Fruit fly (Drosophila melanogaster) whole organism, wandering third instar larva: ENCODE data around the gene CG15923.
A peak's percentile ranks its signal among the peaks of the same experiment; 100 is the strongest.

Experiments
- Abd-B ChIP-seq: fragments of >200 bp; optimal IDR thresholded peaks from 2 replicates; lab custom pipeline; 2017; ENCODE audit warnings: missing biosample characterization, missing genetic modification characterization
- CG32264 ChIP-seq: fragments of 200-800 bp; sonication (Bioruptor generic); optimal IDR thresholded peaks from 2 replicates; lab custom pipeline; 2016; ENCODE audit warnings: missing biosample characterization, missing genetic modification characterization
- CG9705 ChIP-seq: fragments of 200-800 bp; sonication (Bioruptor generic); optimal IDR thresholded peaks from 2 replicates; lab custom pipeline; 2018; ENCODE audit warnings: missing biosample characterization, mild to moderate bottlenecking, missing genetic modification characterization
- CrebA ChIP-seq: fragments of 200-800 bp; sonication (Bioruptor generic); optimal IDR thresholded peaks from 2 replicates; lab custom pipeline; 2016; ENCODE audit warnings: missing biosample characterization, mild to moderate bottlenecking, missing genetic modification characterization, borderline replicate concordance
- Dfd ChIP-seq: fragments of >200 bp; optimal IDR thresholded peaks from 2 replicates; lab custom pipeline; 2017; ENCODE audit warnings: missing biosample characterization, missing genetic modification characterization
- Dif ChIP-seq: fragments of 200-275, 200-300 bp; sonication (Bioruptor generic); optimal IDR thresholded peaks from 2 replicates; lab custom pipeline; 2018; ENCODE audit warnings: missing biosample characterization, missing genetic modification characterization; ENCODE audit not compliant: partially characterized antibody
- GATAd ChIP-seq: sonication (Bioruptor generic); optimal IDR thresholded peaks from 2 replicates; lab custom pipeline; 2016; ENCODE audit warnings: missing biosample characterization, missing genetic modification characterization
- HLH106 ChIP-seq: fragments of 200-800 bp; optimal IDR thresholded peaks from 3 replicates; lab custom pipeline; 2019; ENCODE audit warnings: missing biosample characterization, mild to moderate bottlenecking, missing genetic modification characterization, moderate library complexity
- Hnf4 ChIP-seq: fragments of 200-800 bp; sonication (Bioruptor generic); optimal IDR thresholded peaks from 2 replicates; lab custom pipeline; 2016; ENCODE audit warnings: missing biosample characterization, mild to moderate bottlenecking, missing genetic modification characterization
- Hr78 ChIP-seq: fragments of >200 bp; optimal IDR thresholded peaks from 2 replicates; lab custom pipeline; 2017; ENCODE audit warnings: missing biosample characterization, missing genetic modification characterization
- Hr83 ChIP-seq: fragments of 200-300 bp; sonication (Bioruptor generic); optimal IDR thresholded peaks from 2 replicates; lab custom pipeline; 2016; ENCODE audit warnings: missing biosample characterization, mild to moderate bottlenecking, missing genetic modification characterization, moderate library complexity; ENCODE audit not compliant: poor library complexity, severe bottlenecking
- Jra ChIP-seq: sonication (Bioruptor generic); optimal IDR thresholded peaks from 2 replicates; lab custom pipeline; 2016; ENCODE audit warnings: missing biosample characterization, missing genetic modification characterization
- Mio ChIP-seq: sonication (Bioruptor generic); optimal IDR thresholded peaks from 2 replicates; lab custom pipeline; 2016; ENCODE audit warnings: missing biosample characterization, missing genetic modification characterization
- Myc ChIP-seq: fragments of >200 bp; optimal IDR thresholded peaks from 2 replicates; lab custom pipeline; 2017
- N ChIP-seq: fragments of >200 bp; optimal IDR thresholded peaks from 2 replicates; lab custom pipeline; 2018; ENCODE audit warnings: missing biosample characterization, missing external identifiers, missing genetic modification characterization
- OdsH ChIP-seq: fragments of 200-800 bp; sonication (Bioruptor generic); optimal IDR thresholded peaks from 2 replicates; lab custom pipeline; 2016; ENCODE audit warnings: missing biosample characterization, mild to moderate bottlenecking, missing genetic modification characterization
- Rel ChIP-seq, 2 experiments: fragments of 200-800 bp; sonication (Bioruptor generic) in 1 of 2; optimal IDR thresholded peaks; 2 replicates in 1 of 2; 3 replicates in 1 of 2; lab custom pipeline; 2016 to 2019; ENCODE audit warnings: mild to moderate bottlenecking in 2 of 2, missing biosample characterization in 2 of 2, missing genetic modification characterization in 2 of 2, moderate library complexity in 1 of 2
- Sp1 ChIP-seq: fragments of 200-800 bp; sonication (Bioruptor generic); optimal IDR thresholded peaks from 3 replicates; lab custom pipeline; 2019; ENCODE audit warnings: missing biosample characterization, mild to moderate bottlenecking, missing genetic modification characterization, moderate library complexity
- Vsx2 ChIP-seq: fragments of 200-300, 225-300 bp; sonication (Bioruptor generic); optimal IDR thresholded peaks from 2 replicates; lab custom pipeline; 2018; ENCODE audit warnings: missing biosample characterization, missing genetic modification characterization; ENCODE audit not compliant: partially characterized antibody
- br ChIP-seq: fragments of 200-800 bp; sonication (Bioruptor generic); optimal IDR thresholded peaks from 2 replicates; lab custom pipeline; 2016; ENCODE audit warnings: missing biosample characterization, missing genetic modification characterization
- brk ChIP-seq: fragments of 200-800 bp; sonication (Bioruptor generic); optimal IDR thresholded peaks from 2 replicates; lab custom pipeline; 2016; ENCODE audit warnings: missing biosample characterization, mild to moderate bottlenecking, missing genetic modification characterization
- dl ChIP-seq, 2 experiments: fragments of 175-275, 200-275 bp in 1 of 2; fragments of 200-275 bp in 1 of 2; sonication (Bioruptor generic); optimal IDR thresholded peaks; lab custom pipeline; 2018; ENCODE audit warnings: mild to moderate bottlenecking in 2 of 2, missing biosample characterization in 2 of 2, missing genetic modification characterization in 2 of 2, moderate library complexity in 2 of 2; ENCODE audit not compliant: partially characterized antibody in 2 of 2, insufficient read depth in 1 of 2
- dmrt93B ChIP-seq: fragments of 200-800 bp; sonication (Bioruptor generic); optimal IDR thresholded peaks from 2 replicates; lab custom pipeline; 2018; ENCODE audit warnings: missing biosample characterization, mild to moderate bottlenecking, missing genetic modification characterization
- dsf ChIP-seq: sonication (Bioruptor generic); optimal IDR thresholded peaks from 2 replicates; lab custom pipeline; 2016; ENCODE audit warnings: missing biosample characterization, missing genetic modification characterization, borderline replicate concordance
- ey ChIP-seq: fragments of 200-800 bp; sonication (Bioruptor generic); optimal IDR thresholded peaks from 2 replicates; lab custom pipeline; 2016; ENCODE audit warnings: missing biosample characterization, missing genetic modification characterization
- foxo ChIP-seq, 2 experiments: fragments of 200-800 bp; sonication (Bioruptor generic); optimal IDR thresholded peaks; 2 replicates in 1 of 2; 3 replicates in 1 of 2; lab custom pipeline; 2016 to 2017; ENCODE audit warnings: missing biosample characterization in 2 of 2, missing genetic modification characterization in 2 of 2
- fru ChIP-seq: fragments of 200-800 bp; sonication (Bioruptor generic); optimal IDR thresholded peaks from 3 replicates; lab custom pipeline; 2016; ENCODE audit warnings: missing biosample characterization, mild to moderate bottlenecking, missing genetic modification characterization
- h ChIP-seq: fragments of 200-800 bp; sonication (Bioruptor generic); optimal IDR thresholded peaks from 3 replicates; lab custom pipeline; 2016; ENCODE audit warnings: missing biosample characterization, mild to moderate bottlenecking, missing genetic modification characterization
- jim ChIP-seq: fragments of 175-275, 200-325 bp; sonication (Bioruptor generic); optimal IDR thresholded peaks from 2 replicates; lab custom pipeline; 2016; ENCODE audit warnings: missing biosample characterization, mild to moderate bottlenecking, missing genetic modification characterization
- lola ChIP-seq: fragments of >200 bp; optimal IDR thresholded peaks from 2 replicates; lab custom pipeline; 2017; ENCODE audit warnings: missing biosample characterization, missing genetic modification characterization
- pan ChIP-seq: fragments of >200 bp; optimal IDR thresholded peaks from 2 replicates; lab custom pipeline; 2017
- psq ChIP-seq: fragments of 200-800 bp; sonication (Bioruptor generic); optimal IDR thresholded peaks from 3 replicates; lab custom pipeline; 2017; ENCODE audit warnings: missing biosample characterization, mild to moderate bottlenecking, missing genetic modification characterization, moderate library complexity
- rgr ChIP-seq: fragments of 200-800 bp; sonication (Bioruptor generic); optimal IDR thresholded peaks from 3 replicates; lab custom pipeline; 2016; ENCODE audit warnings: missing biosample characterization, mild to moderate bottlenecking, missing genetic modification characterization
- sage ChIP-seq: fragments of 200-800 bp; sonication (Bioruptor generic); optimal IDR thresholded peaks from 2 replicates; lab custom pipeline; 2016; ENCODE audit warnings: missing biosample characterization, mild to moderate bottlenecking, missing genetic modification characterization
- sv ChIP-seq: fragments of 200-800 bp; sonication (Bioruptor generic); optimal IDR thresholded peaks from 3 replicates; lab custom pipeline; 2016; ENCODE audit warnings: missing biosample characterization, missing genetic modification characterization
- tai ChIP-seq: sonication (Bioruptor generic); optimal IDR thresholded peaks from 2 replicates; lab custom pipeline; 2016; ENCODE audit warnings: missing biosample characterization, missing genetic modification characterization
- usp ChIP-seq: fragments of >200 bp; optimal IDR thresholded peaks from 2 replicates; lab custom pipeline; 2017; ENCODE audit warnings: missing biosample characterization, missing genetic modification characterization
- woc ChIP-seq: sonication (Bioruptor generic); optimal IDR thresholded peaks from 2 replicates; lab custom pipeline; 2016; ENCODE audit warnings: missing biosample characterization, mild to moderate bottlenecking, missing genetic modification characterization

Gene CG15923

DNA sequence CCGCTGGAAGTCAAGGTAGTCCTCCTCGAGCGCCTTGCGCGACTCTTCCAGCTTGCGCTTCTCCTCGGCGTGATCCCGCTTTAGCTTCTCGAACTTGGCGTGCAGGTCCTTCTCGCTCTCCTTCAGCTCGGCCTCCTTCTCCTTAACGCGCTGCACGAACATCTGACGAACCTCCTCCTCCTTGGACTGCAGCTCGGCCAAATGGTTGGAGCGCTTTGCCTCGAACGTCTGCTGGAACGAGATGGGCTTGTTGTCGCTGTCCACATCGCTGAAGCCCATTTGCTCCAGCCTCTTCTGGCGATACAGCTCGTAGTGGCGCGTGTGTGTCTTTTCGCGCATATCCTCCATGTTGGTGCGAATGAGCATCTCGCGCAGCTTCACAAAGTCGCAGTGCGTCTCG is 30.3 kb downstream of the CG15923 start:
- TF ChIP-seq CG32264 (GFP tag; lab: Kevin White, UChicago) (no peak), lola (GFP tag; lab: Kevin White, UChicago) (no peak), rgr (GFP tag; lab: Kevin White, UChicago) (no peak), Abd-B (GFP tag; lab: Kevin White, UChicago) (no peak), dmrt93B (GFP tag; lab: Kevin White, UChicago) (no peak), HLH106 (tag; lab: Kevin White, UChicago) (no peak), brk (GFP tag; lab: Kevin White, UChicago) (no peak), Myc (lab: Kevin White, UChicago) (no peak), sv (no peak), h (no peak)

DNA sequence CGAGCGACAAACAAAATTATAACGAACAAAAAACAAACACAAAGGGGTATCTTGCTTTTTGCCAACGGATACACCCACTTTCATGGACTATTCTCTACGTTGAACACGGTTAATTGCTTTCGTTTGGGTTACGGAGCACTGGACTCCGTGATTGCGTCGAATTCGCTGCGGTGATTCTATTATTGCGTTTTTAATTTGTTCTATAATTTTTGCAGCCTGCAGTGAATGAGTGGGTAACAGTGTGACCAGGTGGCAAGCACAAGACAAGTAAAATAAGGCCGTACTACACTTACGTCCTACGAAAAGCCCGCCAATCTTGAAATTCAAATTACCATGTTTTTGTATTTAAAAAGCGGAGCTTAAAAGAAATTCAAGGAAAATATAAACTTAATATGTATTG is 31.1 kb downstream of the CG15923 start, which contains the start of gene CG16953:
TSS of gene CG16953 (minus strand) at position 268 of the 400 bp plus-strand sequence.
- TF ChIP-seq Sp1 (peak; percentile 14), pan (lab: Kevin White, UChicago) (no peak), br (GFP tag; lab: Kevin White, UChicago) (peak; percentile 1), Myc (lab: Kevin White, UChicago) (no peak), fru (GFP tag; lab: Kevin White, UChicago) (no peak), dl (GFP tag; optimal IDR thresholded peaks at IDR 0.05; lab: Kevin White, UChicago; ENCODE audit: insufficient read depth in 1 of 2, partially characterized antibody in 2 of 2) (no peak), Jra (peak; percentile 28), CrebA (no peak), Rel (GFP tag; optimal IDR thresholded peaks at IDR 0.05; lab: Kevin White, UChicago) (no peak), Rel (tag; optimal IDR thresholded peaks at IDR 0.05; lab: Kevin White, UChicago) (peak; percentile 35), GATAd (no peak), Mio (GFP tag; lab: Kevin White, UChicago) (no peak), foxo (GFP tag; optimal IDR thresholded peaks at IDR 0.05; lab: Kevin White, UChicago) (no peak)

DNA sequence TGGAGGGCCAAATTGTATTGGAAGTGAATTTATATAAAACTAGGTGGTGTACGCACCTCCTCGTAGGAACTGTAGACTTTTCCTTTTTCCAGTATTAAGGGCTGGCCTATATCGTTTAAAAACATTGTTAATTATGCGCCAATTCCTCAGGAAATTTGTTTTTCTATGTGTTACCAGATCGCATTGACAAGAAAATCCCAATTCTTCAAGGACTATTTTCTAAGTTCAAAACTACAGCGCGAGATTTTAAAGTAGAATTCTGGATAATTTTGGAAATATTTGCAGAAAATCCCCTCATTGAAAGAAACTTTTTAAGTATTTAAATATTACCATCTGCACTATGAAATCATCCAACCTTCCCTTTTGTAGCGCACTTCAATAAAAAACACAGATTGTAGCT is 35.3 kb downstream of the CG15923 start, which contains the start of gene CG34008:
TSS of gene CG34008 (minus strand) at position 147 of the 400 bp plus-strand sequence.
- TF ChIP-seq GATAd, result no peak
- TF ChIP-seq dl (GFP tag; optimal IDR thresholded peaks at IDR 0.05; lab: Kevin White, UChicago; ENCODE audit: insufficient read depth in 1 of 2, partially characterized antibody in 2 of 2), result no peak
- TF ChIP-seq psq (GFP tag; lab: Kevin White, UChicago), result no peak
- TF ChIP-seq woc (GFP tag; lab: Kevin White, UChicago), result no peak
- TF ChIP-seq OdsH, result no peak
- no peak for TF ChIP-seq sv
- no peak for TF ChIP-seq foxo (GFP tag; optimal IDR thresholded peaks at IDR 0.05; lab: Kevin White, UChicago)
- no peak for TF ChIP-seq ey
- no peak for TF ChIP-seq brk (GFP tag; lab: Kevin White, UChicago)
- no peak for TF ChIP-seq dmrt93B (GFP tag; lab: Kevin White, UChicago)
- TF ChIP-seq Mio (GFP tag; lab: Kevin White, UChicago), result no peak

DNA sequence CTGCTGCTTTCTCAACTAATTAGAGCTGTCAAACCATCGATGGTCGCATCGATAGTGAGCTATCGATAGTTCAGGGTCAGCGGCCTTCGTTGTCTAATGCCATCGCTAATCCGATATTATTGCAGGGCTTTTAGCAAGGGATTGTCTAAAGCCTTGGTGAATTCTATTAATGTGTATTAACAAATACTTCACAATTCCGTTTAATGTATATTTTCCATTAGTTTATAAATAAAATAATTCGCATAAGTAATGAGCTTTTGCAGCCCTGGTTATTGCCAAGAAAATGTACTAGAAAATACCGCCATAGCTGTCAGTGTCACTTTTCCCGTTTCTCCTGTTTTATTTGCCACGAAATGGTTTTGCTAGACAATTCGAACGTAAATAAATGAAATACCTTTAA is 36.9 kb downstream of the CG15923 start, which contains the start of the genes EloB and Srp14:
TSS of gene EloB (minus strand) at position 35 of the 400 bp plus-strand sequence.
TSS of gene Srp14 (plus strand) at position 300 of the 400 bp plus-strand sequence.
- TF ChIP-seq fru (GFP tag; lab: Kevin White, UChicago) (peak; percentile 83), HLH106 (tag; lab: Kevin White, UChicago) (peak; percentile 87), tai (GFP tag; lab: Kevin White, UChicago) (no peak), CG32264 (GFP tag; lab: Kevin White, UChicago) (peak; percentile 49), usp (GFP tag; lab: Kevin White, UChicago) (no peak), Dfd (no peak), h (peak; percentile 86), Abd-B (GFP tag; lab: Kevin White, UChicago) (no peak), foxo (GFP tag; optimal IDR thresholded peaks at IDR 0.05; lab: Kevin White, UChicago) (peak; percentile 57 to 88), pan (lab: Kevin White, UChicago) (no peak), CrebA (no peak), Sp1 (peak; percentile 83), Hr78 (GFP tag; lab: Kevin White, UChicago) (no peak), rgr (GFP tag; lab: Kevin White, UChicago) (peak; percentile 88), dmrt93B (GFP tag; lab: Kevin White, UChicago) (no peak), brk (GFP tag; lab: Kevin White, UChicago) (no peak), Hnf4 (GFP tag; lab: Kevin White, UChicago) (peak; percentile 92), jim (GFP tag; lab: Kevin White, UChicago) (no peak), sage (GFP tag; lab: Kevin White, UChicago) (no peak), OdsH (peak; percentile 80), Rel (GFP tag; optimal IDR thresholded peaks at IDR 0.05; lab: Kevin White, UChicago) (no peak), Rel (tag; optimal IDR thresholded peaks at IDR 0.05; lab: Kevin White, UChicago) (peak; percentile 68), br (GFP tag; lab: Kevin White, UChicago) (peak; percentile 86), Jra (peak; percentile 92), dl (GFP tag; optimal IDR thresholded peaks at IDR 0.05; lab: Kevin White, UChicago; ENCODE audit: insufficient read depth in 1 of 2, partially characterized antibody in 2 of 2) (no peak), CG9705 (GFP tag; lab: Kevin White, UChicago) (peak; percentile 71), ey (peak; percentile 86), woc (GFP tag; lab: Kevin White, UChicago) (no peak), Mio (GFP tag; lab: Kevin White, UChicago) (no peak), GATAd (no peak), Vsx2 (GFP tag; lab: Kevin White, UChicago) (no peak), Dif (GFP tag; lab: Kevin White, UChicago) (no peak), Myc (lab: Kevin White, UChicago) (no peak), N (GFP tag; lab: Kevin White, UChicago) (no peak), lola (GFP tag; lab: Kevin White, UChicago) (no peak), sv (peak; percentile 77), dsf (GFP tag; lab: Kevin White, UChicago) (no peak), psq (GFP tag; lab: Kevin White, UChicago) (peak; percentile 74), Hr83 (peak; percentile 81)
